Worm (Caenorhabditis elegans) whole organism, L1 larva: Measurements from ENCODE around the gene cyp-33C11.

Experiments used
- C16A3.4 ChIP-seq: fragments of 150-350 bp; optimal IDR thresholded peaks from 2 replicates; lab custom pipeline; 2014; ENCODE audit warnings: missing biosample characterization, missing genetic modification characterization
- ama-1 ChIP-seq: fragments of 150-350 bp; optimal IDR thresholded peaks from 2 replicates; lab custom pipeline; 2014
- ceh-82 ChIP-seq, 3 experiments: fragments of 150-350 bp in 1 of 3; sonication (generic microtip) in 2 of 3; optimal IDR thresholded peaks; 2 replicates each; lab custom pipeline; 2014 to 2017; ENCODE audit warnings: missing biosample characterization in 3 of 3, missing genetic modification characterization in 3 of 3
- ceh-90 ChIP-seq: sonication (generic microtip); optimal IDR thresholded peaks from 2 replicates; lab custom pipeline; 2016; ENCODE audit warnings: missing genetic modification characterization, missing compliant biosample characterization
- ces-1 ChIP-seq: fragments of 150-350 bp; optimal IDR thresholded peaks from 2 replicates; lab custom pipeline; 2014; ENCODE audit warnings: missing biosample characterization, missing genetic modification reagents, missing genetic modification characterization
- dpl-1 ChIP-seq, 3 experiments: fragments of 150-350 bp in 2 of 3; sonication (generic microtip) in 1 of 3; optimal IDR thresholded peaks; 2 replicates each; lab custom pipeline; 2014 to 2017; ENCODE audit warnings: missing biosample characterization in 3 of 3, missing genetic modification characterization in 3 of 3, missing genetic modification reagents in 3 of 3
- efl-1 ChIP-seq, 4 experiments: fragments of 150-350 bp; optimal IDR thresholded peaks in 3 of 4; peaks in 1 of 4; 1 replicate in 1 of 4; 2 replicates in 3 of 4; lab custom pipeline; 2014; ENCODE audit warnings: missing biosample characterization in 2 of 4, missing genetic modification characterization in 2 of 4, missing genetic modification reagents in 2 of 4
- ets-5 ChIP-seq: fragments of 200-800 bp; sonication (Bioruptor generic); IDR thresholded peaks from 2 replicates; pipeline ENCODE4 v1.3.6; 2022; ENCODE audit warnings: missing genetic modification characterization, missing compliant biosample characterization
- fkh-4 ChIP-seq: sonication (generic microtip); optimal IDR thresholded peaks from 2 replicates; lab custom pipeline; 2016; ENCODE audit warnings: missing compliant biosample characterization, missing genetic modification characterization, borderline replicate concordance
- fkh-8 ChIP-seq: sonication (generic microtip); optimal IDR thresholded peaks from 2 replicates; lab custom pipeline; 2016; ENCODE audit warnings: mild to moderate bottlenecking, missing genetic modification characterization, missing compliant biosample characterization
- hlh-4 ChIP-seq: sonication (generic microtip); optimal IDR thresholded peaks from 2 replicates; lab custom pipeline; 2016; ENCODE audit warnings: mild to moderate bottlenecking, missing genetic modification characterization, missing compliant biosample characterization
- irx-1 ChIP-seq: sonication (generic microtip); optimal IDR thresholded peaks from 2 replicates; lab custom pipeline; 2016; ENCODE audit warnings: missing genetic modification characterization, missing compliant biosample characterization
- isw-1 ChIP-seq: fragments of 200-800 bp; sonication (Bioruptor generic); IDR thresholded peaks from 2 replicates; pipeline ENCODE4 v1.3.6; 2022; ENCODE audit warnings: missing genetic modification characterization, missing compliant biosample characterization
- lin-14 ChIP-seq: fragments of 200-800 bp; sonication (Bioruptor generic); optimal IDR thresholded peaks from 2 replicates; lab custom pipeline; 2018; ENCODE audit warnings: mild to moderate bottlenecking, missing genetic modification characterization, moderate library complexity, missing compliant biosample characterization
- lin-15B ChIP-seq: fragments of 150-350 bp; sonication (generic microtip); optimal IDR thresholded peaks from 3 replicates; lab custom pipeline; 2014; ENCODE audit warnings: missing biosample characterization, missing genetic modification characterization
- lin-35 ChIP-seq, 2 experiments: fragments of 150-350 bp; optimal IDR thresholded peaks; 2 replicates each; lab custom pipeline; 2014; ENCODE audit warnings: missing biosample characterization in 2 of 2, missing genetic modification characterization in 2 of 2, missing genetic modification reagents in 2 of 2
- lsy-2 ChIP-seq, 2 experiments: fragments of 150-350 bp; optimal IDR thresholded peaks; 2 replicates each; lab custom pipeline; 2014; ENCODE audit warnings: missing biosample characterization in 2 of 2, missing genetic modification characterization in 2 of 2
- mdl-1 ChIP-seq, 2 experiments: fragments of 150-350 bp; optimal IDR thresholded peaks; 2 replicates each; lab custom pipeline; 2014 to 2017; ENCODE audit warnings: missing biosample characterization in 2 of 2, missing genetic modification characterization in 2 of 2, inconsistent platforms in 1 of 2
- mef-2 ChIP-seq: fragments of 150-350 bp; optimal IDR thresholded peaks from 2 replicates; lab custom pipeline; 2014; ENCODE audit warnings: missing biosample characterization, missing genetic modification characterization
- nhr-19 ChIP-seq: fragments of 200-800 bp; sonication (Bioruptor generic); conservative IDR thresholded peaks from 2 replicates; pipeline ENCODE4 v1.3.6; 2022; ENCODE audit warnings: missing genetic modification characterization, missing compliant biosample characterization
- nhr-20 ChIP-seq: sonication (generic microtip); optimal IDR thresholded peaks from 2 replicates; lab custom pipeline; 2016; ENCODE audit warnings: mild to moderate bottlenecking, missing genetic modification characterization, missing compliant biosample characterization
- nhr-237 ChIP-seq: fragments of 150-350 bp; optimal IDR thresholded peaks from 2 replicates; lab custom pipeline; 2014; ENCODE audit warnings: missing biosample characterization, missing genetic modification characterization
- nhr-47 ChIP-seq: sonication (generic microtip); optimal IDR thresholded peaks from 2 replicates; lab custom pipeline; 2016; ENCODE audit warnings: mild to moderate bottlenecking, missing genetic modification characterization, moderate library complexity, missing compliant biosample characterization
- nhr-71 ChIP-seq: sonication (generic microtip); optimal IDR thresholded peaks from 2 replicates; lab custom pipeline; 2016; ENCODE audit warnings: mild to moderate bottlenecking, missing genetic modification characterization, moderate library complexity, missing compliant biosample characterization
- nhr-76 ChIP-seq: sonication (generic microtip); optimal IDR thresholded peaks from 2 replicates; lab custom pipeline; 2017; ENCODE audit warnings: missing biosample characterization, missing genetic modification characterization
- nhr-77 ChIP-seq: fragments of 150-350 bp; optimal IDR thresholded peaks from 2 replicates; lab custom pipeline; 2014; ENCODE audit warnings: missing biosample characterization, missing genetic modification characterization
- nhr-84 ChIP-seq: sonication (generic microtip); optimal IDR thresholded peaks from 2 replicates; lab custom pipeline; 2017; ENCODE audit warnings: missing biosample characterization, missing genetic modification characterization
- nhr-90 ChIP-seq: sonication (generic microtip); optimal IDR thresholded peaks from 2 replicates; lab custom pipeline; 2016; ENCODE audit warnings: mild to moderate bottlenecking, missing genetic modification characterization, missing compliant biosample characterization; ENCODE audit not compliant: poor library complexity
- pag-3 ChIP-seq: sonication (generic microtip); optimal IDR thresholded peaks from 2 replicates; lab custom pipeline; 2017; ENCODE audit warnings: missing genetic modification characterization, mild to moderate bottlenecking, missing compliant biosample characterization, antibody characterized with exemption, borderline replicate concordance; ENCODE audit not compliant: insufficient read depth
- pax-3 ChIP-seq: fragments of 200-800 bp; sonication (Bioruptor generic); optimal IDR thresholded peaks from 2 replicates; lab custom pipeline; 2018; ENCODE audit warnings: mild to moderate bottlenecking, missing genetic modification characterization, moderate library complexity, missing compliant biosample characterization
- skn-1 ChIP-seq: fragments of 150-350 bp; optimal IDR thresholded peaks from 2 replicates; lab custom pipeline; 2014; ENCODE audit warnings: missing biosample characterization, missing genetic modification characterization
- sox-4 ChIP-seq: sonication (generic microtip); optimal IDR thresholded peaks from 2 replicates; lab custom pipeline; 2016; ENCODE audit warnings: missing genetic modification characterization, missing compliant biosample characterization
- sptf-1 ChIP-seq: fragments of 150-350 bp; optimal IDR thresholded peaks from 2 replicates; lab custom pipeline; 2014; ENCODE audit warnings: missing biosample characterization, missing genetic modification characterization
- sup-37 ChIP-seq: fragments of 200-800 bp; sonication (Bioruptor generic); optimal IDR thresholded peaks from 2 replicates; lab custom pipeline; 2018; ENCODE audit warnings: mild to moderate bottlenecking, missing genetic modification characterization, missing compliant biosample characterization
- swsn-7 ChIP-seq: sonication (generic microtip); optimal IDR thresholded peaks from 2 replicates; lab custom pipeline; 2016; ENCODE audit warnings: missing genetic modification characterization, missing compliant biosample characterization
- unc-62 ChIP-seq: fragments of 150-350 bp; optimal IDR thresholded peaks from 2 replicates; lab custom pipeline; 2014; ENCODE audit warnings: missing biosample characterization, missing genetic modification reagents, missing genetic modification characterization
- vab-15 ChIP-seq: sonication (generic microtip); optimal IDR thresholded peaks from 2 replicates; lab custom pipeline; 2017; ENCODE audit warnings: missing genotype, mild to moderate bottlenecking, missing genetic modification characterization, missing compliant biosample characterization
- xbp-1 ChIP-seq: sonication (generic microtip); optimal IDR thresholded peaks from 2 replicates; lab custom pipeline; 2016; ENCODE audit warnings: missing genetic modification characterization, missing compliant biosample characterization
- zip-4 ChIP-seq: fragments of 200-800 bp; sonication (Bioruptor generic); optimal IDR thresholded peaks from 2 replicates; lab custom pipeline; 2018; ENCODE audit warnings: mild to moderate bottlenecking, missing genetic modification characterization, moderate library complexity, missing compliant biosample characterization
- ztf-4 ChIP-seq: fragments of 150-350 bp; optimal IDR thresholded peaks from 2 replicates; lab custom pipeline; 2014; ENCODE audit warnings: missing biosample characterization, missing genetic modification characterization

cyp-33C11 gene

ce11 chrV:752679-753333 lies 40.0 kb upstream of the cyp-33C11 start, which contains the start of the genes str-262 and srp-1:
Gene str-262 (minus strand): TSS chrV:752779.
Gene srp-1 (plus strand): TSS chrV:753283.
- TF ChIP-seq ces-1 (GFP tag; lab: Kevin White, UChicago) (no peak), nhr-20 (tag; lab: Kevin White, UChicago) (no peak), lin-14 (GFP tag; lab: Kevin White, UChicago) (no peak), irx-1 (no peak), nhr-47 (tag; lab: Kevin White, UChicago) (no peak), nhr-237 (tag; lab: Kevin White, UChicago) (no peak), unc-62 (GFP tag; lab: Kevin White, UChicago) (no peak), sox-4 (tag; lab: Kevin White, UChicago) (no peak), hlh-4 (no peak), lsy-2 (tag; optimal IDR thresholded peaks at IDR 0.05; lab: Kevin White, UChicago) (no peak), nhr-77 (tag; lab: Kevin White, UChicago) (no peak), ama-1 (lab: Kevin White, UChicago) (no peak), zip-4 (GFP tag; lab: Kevin White, UChicago) (no peak), pag-3 (no peak), fkh-4 (tag; lab: Kevin White, UChicago) (no peak), ceh-90 (no peak), lin-35 (GFP tag; optimal IDR thresholded peaks at IDR 0.05; lab: Kevin White, UChicago) (no peak)

DNA sequence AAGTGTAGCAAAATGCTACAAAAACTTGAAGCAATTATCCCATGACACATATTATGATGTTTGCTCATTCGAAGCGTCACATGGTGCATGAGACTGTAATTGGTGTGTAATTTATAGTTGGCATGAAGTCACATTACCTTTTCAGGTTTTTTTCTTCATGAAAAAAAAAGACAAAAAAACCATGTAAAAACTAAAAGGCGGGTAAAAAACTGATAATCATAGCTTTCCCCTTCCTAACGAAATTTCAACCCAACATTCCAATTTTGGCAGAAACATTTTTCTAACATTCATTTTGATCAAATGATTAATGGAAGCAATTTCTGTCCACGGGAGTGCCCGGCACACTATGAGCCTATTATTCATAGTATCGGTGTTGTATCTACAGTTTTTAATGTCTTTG lies 35.3 kb upstream of the cyp-33C11 start, which contains the start of gene sri-4:
Gene sri-4, plus strand, starts transcription at position 301 of the 400 bp plus-strand sequence.
- TF ChIP-seq skn-1 (tag; lab: Kevin White, UChicago) (no peak), lin-15B (tag; lab: Kevin White, UChicago) (no peak)

ce11 chrV:743348-743747 lies 30.6 kb upstream of the cyp-33C11 start, which contains the start of gene str-134:
Gene str-134 (plus strand): TSS chrV:743648.
- no peak for TF ChIP-seq fkh-8 (tag; lab: Kevin White, UChicago)
- TF ChIP-seq efl-1 (optimal IDR thresholded peaks at IDR 0.05; lab: Kevin White, UChicago) = no peak
- TF ChIP-seq efl-1 (GFP tag; optimal IDR thresholded peaks at IDR 0.05 in 1 of 2; lab: Kevin White, UChicago) = no peak
- TF ChIP-seq ces-1 (GFP tag; lab: Kevin White, UChicago) = no peak
- no peak for TF ChIP-seq vab-15 (tag; lab: Kevin White, UChicago)
- TF ChIP-seq xbp-1 (tag; lab: Kevin White, UChicago) = no peak

- TF ChIP-seq efl-1 (optimal IDR thresholded peaks at IDR 0.05; lab: Kevin White, UChicago) (no peak), efl-1 (GFP tag; optimal IDR thresholded peaks at IDR 0.05 in 1 of 2; lab: Kevin White, UChicago) (peak in 1 of 2 experiments; percentile 32), vab-15 (tag; lab: Kevin White, UChicago) (no peak)
Measured at ce11 chrV:741820-742219, 29.0 kb upstream of the cyp-33C11 start, which contains the start of gene C05E4.7. Gene C05E4.7 (plus strand): TSS chrV:742120.

ce11 chrV:738770-739169 lies 26.0 kb upstream of the cyp-33C11 start, which contains the start of gene srj-24:
Gene srj-24 (minus strand): TSS chrV:738870.
- TF ChIP-seq nhr-76 (tag; lab: Kevin White, UChicago) = no peak
- no peak for TF ChIP-seq swsn-7 (tag; lab: Kevin White, UChicago)

DNA sequence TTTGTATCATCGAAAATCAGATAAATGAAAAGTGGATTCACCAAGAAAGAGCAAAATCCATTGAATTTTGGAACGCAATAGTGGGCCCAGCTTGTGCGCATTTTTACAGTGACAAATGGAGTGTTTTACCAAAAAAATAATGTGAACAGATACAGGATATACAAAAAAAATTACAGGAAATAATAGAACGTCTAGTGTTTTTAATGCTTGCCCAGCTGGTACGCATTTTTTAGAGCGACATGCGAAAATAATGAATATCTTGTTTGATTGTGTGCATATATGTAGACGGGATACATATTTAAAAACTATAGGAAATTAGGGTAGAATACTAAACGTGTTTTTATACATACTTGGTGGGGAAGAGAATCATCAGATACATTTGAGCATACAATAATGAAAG lies 23.4 kb upstream of the cyp-33C11 start, which contains the start of gene srj-25:
Gene srj-25, minus strand, starts transcription at position 101 of the 400 bp plus-strand sequence.
- TF ChIP-seq C16A3.4 (tag; lab: Kevin White, UChicago) (no peak), nhr-237 (tag; lab: Kevin White, UChicago) (no peak), pag-3 (no peak), mdl-1 (tag; optimal IDR thresholded peaks at IDR 0.05; lab: Kevin White, UChicago) (no peak), nhr-77 (tag; lab: Kevin White, UChicago) (no peak), nhr-19 (GFP tag; lab: Robert Waterston, UW) (no peak), ets-5 (GFP tag; lab: Robert Waterston, UW) (no peak), mef-2 (no peak), hlh-4 (no peak), pax-3 (no peak), isw-1 (GFP tag; lab: Robert Waterston, UW) (no peak), nhr-84 (tag; lab: Kevin White, UChicago) (no peak), sptf-1 (tag; lab: Kevin White, UChicago) (no peak), nhr-90 (tag; lab: Kevin White, UChicago) (no peak), ceh-82 (tag; optimal IDR thresholded peaks at IDR 0.05; lab: Kevin White, UChicago) (no peak), sup-37 (GFP tag; lab: Kevin White, UChicago) (no peak), ztf-4 (tag; lab: Kevin White, UChicago) (no peak), swsn-7 (tag; lab: Kevin White, UChicago) (no peak), nhr-71 (tag; lab: Kevin White, UChicago) (no peak), dpl-1 (GFP tag; optimal IDR thresholded peaks at IDR 0.05; lab: Kevin White, UChicago) (no peak)
